Fruit fly (Drosophila melanogaster) whole organism, prepupa: ENCODE results near the gene CG8679.

Experiments
- CG11762 ChIP-seq: fragments of 200-800 bp; sonication (Bioruptor generic); optimal IDR thresholded peaks from 3 replicates; lab custom pipeline; 2016; ENCODE audit warnings: missing biosample characterization, missing genetic modification characterization; ENCODE audit not compliant: insufficient read depth
- CG11902 ChIP-seq: fragments of 200-800 bp; sonication (Bioruptor generic); optimal IDR thresholded peaks from 3 replicates; lab custom pipeline; 2016; ENCODE audit warnings: missing biosample characterization, missing genetic modification characterization
- CG15336 ChIP-seq: fragments of 200-800 bp; sonication (Bioruptor generic); IDR thresholded peaks from 2 replicates; pipeline ENCODE4 v1.3.6; 2022; ENCODE audit warnings: missing biosample characterization, missing genetic modification characterization
- CG1621 ChIP-seq: fragments of 200-800 bp; sonication (Bioruptor generic); optimal IDR thresholded peaks from 3 replicates; lab custom pipeline; 2018; ENCODE audit warnings: missing biosample characterization, mild to moderate bottlenecking, missing genetic modification characterization
- CG16779 ChIP-seq: fragments of 200-800 bp; sonication (Bioruptor generic); optimal IDR thresholded peaks from 3 replicates; lab custom pipeline; 2017; ENCODE audit warnings: missing biosample characterization, mild to moderate bottlenecking, missing genetic modification characterization
- CG3032 ChIP-seq: fragments of 200-800 bp; optimal IDR thresholded peaks from 2 replicates; lab custom pipeline; 2019; ENCODE audit warnings: missing biosample characterization, mild to moderate bottlenecking, missing genetic modification characterization, moderate library complexity
- CG32006 ChIP-seq: fragments of 200-800 bp; sonication (Bioruptor generic); optimal IDR thresholded peaks from 3 replicates; lab custom pipeline; 2017; ENCODE audit warnings: missing biosample characterization, mild to moderate bottlenecking, missing genetic modification characterization
- CG4318 ChIP-seq: fragments of 200-800 bp; sonication (Bioruptor generic); optimal IDR thresholded peaks from 3 replicates; lab custom pipeline; 2017; ENCODE audit warnings: missing biosample characterization, mild to moderate bottlenecking, missing genetic modification characterization
- CG6163 ChIP-seq: fragments of 200-800 bp; sonication (Bioruptor generic); IDR thresholded peaks from 3 replicates; pipeline ENCODE4 v1.3.6; 2022; ENCODE audit warnings: missing biosample characterization, missing genetic modification characterization
- CG6792 ChIP-seq: fragments of 200-800 bp; sonication (Bioruptor generic); optimal IDR thresholded peaks from 3 replicates; lab custom pipeline; 2016; ENCODE audit warnings: missing biosample characterization, missing genetic modification characterization
- CG6808 ChIP-seq: fragments of 200-800 bp; sonication (Bioruptor generic); optimal IDR thresholded peaks from 3 replicates; lab custom pipeline; 2017; ENCODE audit warnings: missing biosample characterization, missing genetic modification characterization, mild to moderate bottlenecking, moderate library complexity, missing genetic modification reagents
- CG6854 ChIP-seq: fragments of 200-800 bp; sonication (Bioruptor generic); optimal IDR thresholded peaks from 2 replicates; lab custom pipeline; 2017; ENCODE audit warnings: missing biosample characterization, mild to moderate bottlenecking, missing genetic modification characterization
- CG7368 ChIP-seq: fragments of 200-800 bp; sonication (Bioruptor generic); optimal IDR thresholded peaks from 3 replicates; lab custom pipeline; 2016; ENCODE audit warnings: missing biosample characterization, missing genetic modification characterization
- CG8119 ChIP-seq: fragments of 200-800 bp; sonication (Bioruptor generic); IDR thresholded peaks from 3 replicates; pipeline ENCODE4 v1.3.6; 2022; ENCODE audit warnings: missing biosample characterization, missing genetic modification characterization
- CG8632 ChIP-seq: fragments of 200-800 bp; sonication (Bioruptor generic); optimal IDR thresholded peaks from 3 replicates; lab custom pipeline; 2016; ENCODE audit warnings: missing biosample characterization, missing genetic modification characterization
- CG9139 ChIP-seq: fragments of 200-800 bp; sonication (Bioruptor generic); optimal IDR thresholded peaks from 3 replicates; lab custom pipeline; 2017; ENCODE audit warnings: missing biosample characterization, mild to moderate bottlenecking, missing genetic modification characterization
- Eip78C ChIP-seq: fragments of 200-800 bp; sonication (Bioruptor generic); peaks from one replicate; lab custom pipeline; 2016; ENCODE audit warnings: missing biosample characterization, missing genetic modification characterization
- Eip93F ChIP-seq: fragments of 200-800 bp; sonication (Bioruptor generic); optimal IDR thresholded peaks from 2 replicates; lab custom pipeline; 2016; ENCODE audit warnings: missing biosample characterization, mild to moderate bottlenecking, missing genetic modification characterization
- Ets21C ChIP-seq: fragments of 200-800 bp; sonication (Bioruptor generic); optimal IDR thresholded peaks from 3 replicates; lab custom pipeline; 2016; ENCODE audit warnings: missing biosample characterization, missing genetic modification characterization
- Hr38 ChIP-seq: sonication (Bioruptor generic); optimal IDR thresholded peaks from 2 replicates; lab custom pipeline; 2016; ENCODE audit warnings: missing biosample characterization, missing genetic modification characterization
- Hr39 ChIP-seq: fragments of 200-800 bp; sonication (Bioruptor generic); optimal IDR thresholded peaks from 2 replicates; lab custom pipeline; 2016; ENCODE audit warnings: missing biosample characterization, missing genetic modification characterization
- Hr4 ChIP-seq: fragments of 200-800 bp; sonication (Bioruptor generic); optimal IDR thresholded peaks from 3 replicates; lab custom pipeline; 2016; ENCODE audit warnings: missing biosample characterization, missing genetic modification characterization
- Lpt ChIP-seq: fragments of 200-800 bp; sonication (Bioruptor generic); optimal IDR thresholded peaks from 3 replicates; lab custom pipeline; 2016; ENCODE audit warnings: missing biosample characterization, missing genetic modification characterization
- Met ChIP-seq: fragments of 200-800 bp; sonication (Bioruptor generic); optimal IDR thresholded peaks from 3 replicates; lab custom pipeline; 2016; ENCODE audit warnings: missing biosample characterization, missing genetic modification characterization
- OdsH ChIP-seq: fragments of 200-800 bp; sonication (Bioruptor generic); optimal IDR thresholded peaks from 3 replicates; lab custom pipeline; 2016; ENCODE audit warnings: missing biosample characterization, missing genetic modification characterization
- Smox ChIP-seq: fragments of 200-800 bp; sonication (Bioruptor generic); optimal IDR thresholded peaks from 3 replicates; lab custom pipeline; 2016; ENCODE audit warnings: missing biosample characterization, missing genetic modification characterization
- Sox102F ChIP-seq: fragments of 200-800 bp; sonication (Bioruptor generic); optimal IDR thresholded peaks from 2 replicates; lab custom pipeline; 2016; ENCODE audit warnings: missing biosample characterization, mild to moderate bottlenecking, missing genetic modification characterization
- Sox14 ChIP-seq: fragments of 200-800 bp; sonication (Bioruptor generic); optimal IDR thresholded peaks from 3 replicates; lab custom pipeline; 2016; ENCODE audit warnings: missing biosample characterization, missing genetic modification characterization
- Sox15 ChIP-seq: fragments of 200-800 bp; sonication (Bioruptor generic); optimal IDR thresholded peaks from 3 replicates; lab custom pipeline; 2016; ENCODE audit warnings: missing biosample characterization, missing genetic modification characterization
- achi ChIP-seq: fragments of 200-800 bp; sonication (Bioruptor generic); optimal IDR thresholded peaks from 3 replicates; lab custom pipeline; 2016; ENCODE audit warnings: missing biosample characterization, missing genetic modification characterization
- cyc ChIP-seq: fragments of 200-800 bp; sonication (Bioruptor generic); optimal IDR thresholded peaks from 3 replicates; lab custom pipeline; 2016; ENCODE audit warnings: missing biosample characterization, missing genetic modification characterization
- dac ChIP-seq: fragments of 200-800 bp; sonication (Bioruptor generic); optimal IDR thresholded peaks from 2 replicates; lab custom pipeline; 2017; ENCODE audit warnings: missing biosample characterization, mild to moderate bottlenecking, missing genetic modification characterization
- dsx ChIP-seq: fragments of 200-800 bp; optimal IDR thresholded peaks from 3 replicates; lab custom pipeline; 2019; ENCODE audit warnings: missing biosample characterization, mild to moderate bottlenecking, missing genetic modification characterization, moderate library complexity; ENCODE audit not compliant: poor library complexity, severe bottlenecking
- esn ChIP-seq: fragments of 200-800 bp; sonication (Bioruptor generic); optimal IDR thresholded peaks from 2 replicates; lab custom pipeline; 2016; ENCODE audit warnings: missing biosample characterization, mild to moderate bottlenecking, missing genetic modification characterization, moderate library complexity
- fd85E ChIP-seq: fragments of 200-800 bp; sonication (Bioruptor generic); optimal IDR thresholded peaks from 3 replicates; lab custom pipeline; 2016; ENCODE audit warnings: missing biosample characterization, missing genetic modification characterization
- lz ChIP-seq: fragments of 200-800 bp; sonication (Bioruptor generic); optimal IDR thresholded peaks from 3 replicates; lab custom pipeline; 2016; ENCODE audit warnings: missing biosample characterization, missing genetic modification characterization
- net ChIP-seq: fragments of 200-800 bp; sonication (Bioruptor generic); optimal IDR thresholded peaks from 3 replicates; lab custom pipeline; 2016; ENCODE audit warnings: missing biosample characterization, missing genetic modification characterization
- pdm3 ChIP-seq: fragments of 200-800 bp; sonication (Bioruptor generic); optimal IDR thresholded peaks from 3 replicates; lab custom pipeline; 2016; ENCODE audit warnings: missing biosample characterization, missing genetic modification characterization
- salr ChIP-seq, 2 experiments: fragments of 200-800 bp; sonication (Bioruptor generic); optimal IDR thresholded peaks; 3 replicates each; lab custom pipeline; 2016 to 2018; ENCODE audit warnings: missing biosample characterization in 2 of 2, missing genetic modification characterization in 2 of 2, mild to moderate bottlenecking in 1 of 2
- ss ChIP-seq, 2 experiments: fragments of 200-800 bp; sonication (Bioruptor generic); optimal IDR thresholded peaks; 2 replicates in 1 of 2; 3 replicates in 1 of 2; lab custom pipeline; 2017 to 2018; ENCODE audit warnings: mild to moderate bottlenecking in 2 of 2, missing biosample characterization in 2 of 2, missing genetic modification characterization in 2 of 2, moderate library complexity in 1 of 2
- svp ChIP-seq: fragments of 200-800 bp; sonication (Bioruptor generic); peaks from one replicate; lab custom pipeline; 2016; ENCODE audit warnings: missing biosample characterization, missing genetic modification characterization
- vri ChIP-seq: fragments of 200-800 bp; sonication (Bioruptor generic); optimal IDR thresholded peaks from 3 replicates; lab custom pipeline; 2016; ENCODE audit warnings: missing biosample characterization, mild to moderate bottlenecking, missing genetic modification characterization

CG8679 gene

dm6 chr2L:21218240-21218911, at the start of gene CG8679:
CG8679 (minus strand) TSS chr2L:21218544.
- TF ChIP-seq CG11762 (GFP tag; lab: Kevin White, UChicago) (no peak), CG1621 (peak; percentile 52), svp (peak; percentile 72), dsx (GFP tag; lab: Kevin White, UChicago) (peak; percentile 24)

dm6 chr2L:21268140-21268539, 49.8 kb upstream of the CG8679 start:
- TF ChIP-seq pdm3: no peak
- no peak for TF ChIP-seq CG8119 (GFP tag; lab: Robert Waterston, UW)
- no peak for TF ChIP-seq ss (GFP tag; optimal IDR thresholded peaks at IDR 0.05; lab: Kevin White, UChicago)
- TF ChIP-seq CG9139 (GFP tag; lab: Kevin White, UChicago): no peak
- no peak for TF ChIP-seq Sox14 (GFP tag; lab: Kevin White, UChicago)
- no peak for TF ChIP-seq CG4318 (GFP tag; lab: Kevin White, UChicago)
- TF ChIP-seq, all 60 proteins: peak for 0

- no peak for TF ChIP-seq CG11902 (GFP tag; lab: Kevin White, UChicago)
- TF ChIP-seq OdsH (GFP tag; lab: Kevin White, UChicago): no peak
- no peak for TF ChIP-seq CG6854
- no peak for TF ChIP-seq CG11762 (GFP tag; lab: Kevin White, UChicago)
- TF ChIP-seq CG3032: no peak
- no peak for TF ChIP-seq CG1621
- no peak for TF ChIP-seq Lpt
- no peak for TF ChIP-seq Sox102F (GFP tag; lab: Kevin White, UChicago)
- no peak for TF ChIP-seq CG6808 (GFP tag; lab: Kevin White, UChicago)
- TF ChIP-seq CG16779 (tag; lab: Kevin White, UChicago): no peak
- TF ChIP-seq Sox15 (GFP tag; lab: Kevin White, UChicago): no peak
- no peak for TF ChIP-seq CG6792 (GFP tag; lab: Kevin White, UChicago)
- TF ChIP-seq pdm3: no peak
Observed at dm6 chr2L:21266277-21266676, 47.9 kb upstream of the CG8679 start.

dm6 chr2L:21263470-21264146, 45.3 kb upstream of the CG8679 start:
- TF ChIP-seq cyc (GFP tag; lab: Kevin White, UChicago): no peak
- TF ChIP-seq CG4318 (GFP tag; lab: Kevin White, UChicago): no peak
- peak; percentile 2 for TF ChIP-seq lz (GFP tag; lab: Kevin White, UChicago)
- TF ChIP-seq CG6854: no peak
- TF ChIP-seq CG6792 (GFP tag; lab: Kevin White, UChicago): peak; percentile 40
- peak; percentile 28 for TF ChIP-seq vri
- TF ChIP-seq Ets21C: no peak
- peak in 1 of 2 experiments; percentile 17 for TF ChIP-seq salr (GFP tag; optimal IDR thresholded peaks at IDR 0.05; lab: Kevin White, UChicago)
- TF ChIP-seq pdm3: peak; percentile 26
- TF ChIP-seq Hr4: no peak
- no peak for TF ChIP-seq CG16779 (tag; lab: Kevin White, UChicago)
- no peak for TF ChIP-seq Hr38 (GFP tag; lab: Kevin White, UChicago)
- no peak for TF ChIP-seq Hr39 (GFP tag; lab: Kevin White, UChicago)
- TF ChIP-seq net (GFP tag; lab: Kevin White, UChicago): no peak
- peak; percentile 52 for TF ChIP-seq esn (GFP tag; lab: Kevin White, UChicago)
- peak; percentile 20 for TF ChIP-seq Smox
- no peak for TF ChIP-seq Sox15 (GFP tag; lab: Kevin White, UChicago)
- peak; percentile 23 for TF ChIP-seq CG3032
- TF ChIP-seq CG1621: no peak
- no peak for TF ChIP-seq CG32006
- TF ChIP-seq achi (GFP tag; lab: Kevin White, UChicago): peak; percentile 43
- TF ChIP-seq Eip93F: no peak
- TF ChIP-seq CG8632 (GFP tag; lab: Kevin White, UChicago): peak; percentile 30
- no peak for TF ChIP-seq dac (GFP tag; lab: Kevin White, UChicago)
- no peak for TF ChIP-seq fd85E
- peak; percentile 78 for TF ChIP-seq Eip78C (GFP tag; lab: Kevin White, UChicago)
- TF ChIP-seq ss (GFP tag; optimal IDR thresholded peaks at IDR 0.05; lab: Kevin White, UChicago): no peak
- no peak for TF ChIP-seq svp
- TF ChIP-seq CG6163 (GFP tag; lab: Robert Waterston, UW): no peak
- peak; percentile 16 for TF ChIP-seq Met
- TF ChIP-seq OdsH (GFP tag; lab: Kevin White, UChicago): peak; percentile 51
- peak; percentile 42; the same call in 1 of the 2 replicates for TF ChIP-seq CG15336
- TF ChIP-seq CG7368 (GFP tag; lab: Kevin White, UChicago): no peak
